Fruit fly (Drosophila melanogaster) whole organism, wandering third instar larva: ENCODE measurements around the gene CG32354.

Experiments used
- Dfd ChIP-seq: fragments of >200 bp; optimal IDR thresholded peaks from 2 replicates; lab custom pipeline; 2017; ENCODE audit warnings: missing biosample characterization, missing genetic modification characterization
- Dif ChIP-seq: fragments of 200-275, 200-300 bp; sonication (Bioruptor generic); optimal IDR thresholded peaks from 2 replicates; lab custom pipeline; 2018; ENCODE audit warnings: missing biosample characterization, missing genetic modification characterization; ENCODE audit not compliant: partially characterized antibody
- HLH106 ChIP-seq: fragments of 200-800 bp; optimal IDR thresholded peaks from 3 replicates; lab custom pipeline; 2019; ENCODE audit warnings: missing biosample characterization, mild to moderate bottlenecking, missing genetic modification characterization, moderate library complexity
- dl ChIP-seq, 2 experiments: fragments of 175-275, 200-275 bp in 1 of 2; fragments of 200-275 bp in 1 of 2; sonication (Bioruptor generic); optimal IDR thresholded peaks; lab custom pipeline; 2018; ENCODE audit warnings: mild to moderate bottlenecking in 2 of 2, missing biosample characterization in 2 of 2, missing genetic modification characterization in 2 of 2, moderate library complexity in 2 of 2; ENCODE audit not compliant: partially characterized antibody in 2 of 2, insufficient read depth in 1 of 2
- dmrt93B ChIP-seq: fragments of 200-800 bp; sonication (Bioruptor generic); optimal IDR thresholded peaks from 2 replicates; lab custom pipeline; 2018; ENCODE audit warnings: missing biosample characterization, mild to moderate bottlenecking, missing genetic modification characterization
- dsf ChIP-seq: sonication (Bioruptor generic); optimal IDR thresholded peaks from 2 replicates; lab custom pipeline; 2016; ENCODE audit warnings: missing biosample characterization, missing genetic modification characterization, borderline replicate concordance
- ey ChIP-seq: fragments of 200-800 bp; sonication (Bioruptor generic); optimal IDR thresholded peaks from 2 replicates; lab custom pipeline; 2016; ENCODE audit warnings: missing biosample characterization, missing genetic modification characterization

DNA sequence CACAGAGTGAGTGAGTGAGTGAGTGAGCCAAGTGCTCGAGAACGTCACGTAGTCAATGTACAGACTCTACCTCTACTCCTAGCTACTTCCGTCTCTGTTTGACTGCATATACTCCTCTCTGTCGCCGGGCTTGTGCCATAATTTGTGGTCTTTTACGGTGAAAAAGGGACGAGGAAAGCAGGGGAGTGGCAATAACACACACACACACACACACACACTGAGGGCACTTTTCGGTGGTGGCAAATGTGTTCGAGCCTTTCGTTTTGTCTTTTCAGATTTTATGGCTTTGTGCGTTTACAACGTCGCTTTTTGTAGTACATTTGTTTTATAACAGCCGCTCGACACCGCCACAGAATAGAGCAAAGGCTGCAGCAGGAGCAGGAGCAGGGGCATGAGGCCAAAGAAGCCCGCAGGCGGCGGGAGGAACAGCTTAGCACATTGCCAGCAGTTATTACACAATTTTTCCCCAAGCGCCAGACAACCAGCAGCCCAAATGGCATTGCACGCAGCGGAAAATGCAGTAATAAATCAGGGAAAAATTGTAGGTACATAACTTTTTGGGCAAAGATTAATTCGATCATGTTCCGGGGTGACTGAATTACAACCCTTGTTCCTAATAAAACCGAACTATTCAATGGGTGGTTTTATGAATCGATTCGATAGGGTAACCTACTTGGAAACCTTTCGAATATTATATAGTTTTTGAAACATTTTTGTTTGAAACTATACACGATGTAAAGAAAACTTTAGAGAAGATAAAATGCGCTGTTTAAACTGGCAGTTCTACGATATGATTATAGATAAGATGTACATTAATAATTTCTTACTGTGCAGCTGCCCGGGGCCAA is 37.0 kb upstream of the CG32354 start:
- TF ChIP-seq HLH106 (peak; percentile 36), Dfd (GFP tag; lab: Kevin White, UChicago) (no peak), ey (GFP tag; lab: Kevin White, UChicago) (peak; percentile 8), dsf (GFP tag; lab: Kevin White, UChicago) (no peak), Dif (no peak), dmrt93B (GFP tag; lab: Kevin White, UChicago) (peak; percentile 11), dl (GFP tag; optimal IDR thresholded peaks at IDR 0.05; lab: Kevin White, UChicago; ENCODE audit: insufficient read depth in 1 of 2, partially characterized antibody in 2 of 2) (no peak)
